Fruit fly (Drosophila melanogaster): ENCODE data around the gene Sgs7.

Gene Sgs7

DNA sequence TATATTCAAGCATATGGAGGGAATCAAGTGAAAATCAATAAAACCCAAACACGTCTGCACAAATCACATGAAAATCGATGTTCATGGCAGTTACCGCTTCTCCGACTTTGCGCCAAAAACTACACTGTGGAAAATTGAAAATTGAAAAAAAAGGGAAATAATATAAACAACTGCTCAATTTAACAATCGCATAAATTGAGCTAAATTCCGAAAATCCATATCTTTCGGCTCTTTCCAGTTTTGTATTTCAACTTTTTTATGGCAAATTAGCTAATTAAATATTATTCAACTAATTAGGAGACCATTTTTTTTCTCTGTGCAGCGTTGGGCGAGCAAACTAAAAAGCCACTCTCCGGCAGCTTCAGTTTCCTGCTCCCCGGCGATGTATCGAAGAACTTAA is 25.2 kb upstream of the Sgs7 start (continued):
- TF ChIP-seq CG11504 (tag; optimal IDR thresholded peaks at IDR 0.05), result peak; percentile 61
- TF ChIP-seq CG6765 (GFP tag; optimal IDR thresholded peaks at IDR 0.05), result peak; percentile 43
- no peak for TF ChIP-seq grn (GFP tag; optimal IDR thresholded peaks at IDR 0.05)
- TF ChIP-seq br (optimal IDR thresholded peaks at IDR 0.05), result no peak
- no peak for TF ChIP-seq Gsc (GFP tag; IDR thresholded peaks at IDR 0.05)
- TF ChIP-seq CG18619 (GFP tag; optimal IDR thresholded peaks at IDR 0.05), result no peak
- TF ChIP-seq ATbp (GFP tag; optimal IDR thresholded peaks at IDR 0.05), result peak; percentile 10
- no peak for TF ChIP-seq CG17186 (GFP tag; optimal IDR thresholded peaks at IDR 0.05)
- TF ChIP-seq ab (GFP tag; optimal IDR thresholded peaks at IDR 0.05), result no peak
- no peak for TF ChIP-seq CG17802 (tag; optimal IDR thresholded peaks at IDR 0.05)
- no peak for TF ChIP-seq usp (GFP tag; optimal IDR thresholded peaks at IDR 0.05)
- no peak for TF ChIP-seq salm (tag; optimal IDR thresholded peaks at IDR 0.05)
- no peak for TF ChIP-seq maf-S (GFP tag; optimal IDR thresholded peaks at IDR 0.05)
- no peak for TF ChIP-seq CG3407 (GFP tag; optimal IDR thresholded peaks at IDR 0.05)
- TF ChIP-seq CG9797 (GFP tag; optimal IDR thresholded peaks at IDR 0.05), result no peak
- TF ChIP-seq Xbp1 (GFP tag; optimal IDR thresholded peaks at IDR 0.05), result no peak
- TF ChIP-seq tll (GFP tag; optimal IDR thresholded peaks at IDR 0.05), result no peak
- TF ChIP-seq Nf-YC (tag; optimal IDR thresholded peaks at IDR 0.05), result no peak
- no peak for TF ChIP-seq CG14667 (GFP tag; IDR thresholded peaks at IDR 0.05)
- no peak for TF ChIP-seq Gug (GFP tag; IDR thresholded peaks at IDR 0.05)
- TF ChIP-seq zfh1 (GFP tag; IDR thresholded peaks at IDR 0.05), result no peak
- TF ChIP-seq CG15011 (GFP tag; optimal IDR thresholded peaks at IDR 0.05), result no peak
- no peak for TF ChIP-seq ERR (GFP tag; optimal IDR thresholded peaks at IDR 0.05)
- TF ChIP-seq Bteb2 (GFP tag; optimal IDR thresholded peaks at IDR 0.05), result no peak
- TF ChIP-seq Abd-B (GFP tag; optimal IDR thresholded peaks at IDR 0.05), result no peak
- no peak for TF ChIP-seq CG7928 (GFP tag; optimal IDR thresholded peaks at IDR 0.05)
- no peak for TF ChIP-seq CG12104 (GFP tag; optimal IDR thresholded peaks at IDR 0.05)
- TF ChIP-seq sima (GFP tag; optimal IDR thresholded peaks at IDR 0.05), result no peak
- no peak for TF ChIP-seq gcm (GFP tag; optimal IDR thresholded peaks at IDR 0.05)
- peak; percentile 34 for TF ChIP-seq CoRest (tag; optimal IDR thresholded peaks at IDR 0.05)
- TF ChIP-seq fd102C (GFP tag; optimal IDR thresholded peaks at IDR 0.05), result no peak
- no peak for TF ChIP-seq croc (GFP tag; conservative IDR thresholded peaks at IDR 0.05)
- TF ChIP-seq HLH4C (GFP tag; IDR thresholded peaks at IDR 0.05; ENCODE audit: partially characterized antibody), result no peak
- TF ChIP-seq kni (GFP tag; optimal IDR thresholded peaks at IDR 0.05), result no peak
- TF ChIP-seq CG15479 (GFP tag; optimal IDR thresholded peaks at IDR 0.05), result no peak
- no peak for TF ChIP-seq lbe (GFP tag; optimal IDR thresholded peaks at IDR 0.05)
- no peak for TF ChIP-seq kay (GFP tag; optimal IDR thresholded peaks at IDR 0.05)
- TF ChIP-seq Oli (tag; optimal IDR thresholded peaks at IDR 0.05), result peak; percentile 19
- peak; percentile 52 for TF ChIP-seq tin (GFP tag; optimal IDR thresholded peaks at IDR 0.05)
- TF ChIP-seq ato (GFP tag; IDR thresholded peaks at IDR 0.05; ENCODE audit: partially characterized antibody), result no peak
- no peak for TF ChIP-seq CG7987 (GFP tag; optimal IDR thresholded peaks at IDR 0.05)
- TF ChIP-seq Spps (tag; optimal IDR thresholded peaks at IDR 0.05), result no peak
- TF ChIP-seq crc (GFP tag; optimal IDR thresholded peaks at IDR 0.05), result no peak
- no peak for TF ChIP-seq az2 (GFP tag; optimal IDR thresholded peaks at IDR 0.05)
- TF ChIP-seq fd64A (GFP tag; optimal IDR thresholded peaks at IDR 0.05), result no peak
- TF ChIP-seq Oaz (GFP tag; IDR thresholded peaks at IDR 0.05), result no peak
- no peak for TF ChIP-seq pita (GFP tag; optimal IDR thresholded peaks at IDR 0.05)
- no peak for TF ChIP-seq Atf-2 (GFP tag; optimal IDR thresholded peaks at IDR 0.05)
- peak; percentile 21 for TF ChIP-seq CG5180 (GFP tag; optimal IDR thresholded peaks at IDR 0.05)
- TF ChIP-seq CG7786 (GFP tag; optimal IDR thresholded peaks at IDR 0.05), result no peak
- no peak for TF ChIP-seq CG7372 (GFP tag; IDR thresholded peaks at IDR 0.05)
- TF ChIP-seq wdn (GFP tag; IDR thresholded peaks at IDR 0.05), result no peak
